Worm (Caenorhabditis elegans): ENCODE measurements around the gene ppm-1.G.

DNA sequence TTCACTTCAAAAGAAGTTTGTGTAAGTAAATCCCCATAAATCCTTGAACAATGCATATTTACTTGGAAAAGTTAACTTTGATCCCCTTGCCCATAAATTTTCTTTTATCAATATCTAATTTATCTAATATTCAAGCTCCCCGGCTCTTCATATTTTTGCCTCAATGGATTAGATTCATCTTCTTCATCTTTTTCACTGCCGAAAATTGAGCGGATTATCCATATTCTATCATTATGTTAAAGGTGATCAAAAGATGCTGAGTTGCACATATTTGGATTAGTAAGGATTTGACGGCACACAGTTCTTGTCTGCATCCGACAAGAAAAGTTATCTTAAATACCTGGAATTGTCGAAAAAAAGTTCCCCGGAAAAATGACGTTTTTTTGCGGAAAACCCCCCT is 7.1 kb downstream of the ppm-1.G start:
- TF ChIP-seq irx-1 (tag; optimal IDR thresholded peaks at IDR 0.05): no peak
- TF ChIP-seq nhr-28 (tag; optimal IDR thresholded peaks at IDR 0.05): no peak
- TF ChIP-seq ztf-11 (tag; optimal IDR thresholded peaks at IDR 0.05): no peak
- TF ChIP-seq fkh-10 (GFP tag; optimal IDR thresholded peaks at IDR 0.05): no peak
- TF ChIP-seq skn-1 (tag; optimal IDR thresholded peaks at IDR 0.05): no peak
- TF ChIP-seq fos-1 (tag; optimal IDR thresholded peaks at IDR 0.05): no peak
- TF ChIP-seq nhr-11 (tag; optimal IDR thresholded peaks at IDR 0.05): no peak
- TF ChIP-seq sup-37 (GFP tag; optimal IDR thresholded peaks at IDR 0.05): no peak
- TF ChIP-seq lir-3 (tag; optimal IDR thresholded peaks at IDR 0.05; ENCODE audit: poor library complexity): no peak
- no peak for TF ChIP-seq Y116A8C.19 (tag; optimal IDR thresholded peaks at IDR 0.05; ENCODE audit: borderline replicate concordance)
- TF ChIP-seq lin-35 (GFP tag; optimal IDR thresholded peaks at IDR 0.05): no peak

Data from whole organism, L1 larva.